Worm (Caenorhabditis elegans) whole organism, L1 larva: ENCODE measurements around the gene cyl-1.

Experiments
- C16A3.4 ChIP-seq: fragments of 150-350 bp; optimal IDR thresholded peaks from 2 replicates; lab custom pipeline; 2014; ENCODE audit warnings: missing biosample characterization, missing genetic modification characterization
- F16B12.6 ChIP-seq: fragments of 150-350 bp; optimal IDR thresholded peaks from 2 replicates; lab custom pipeline; 2014; ENCODE audit warnings: missing biosample characterization, missing genetic modification characterization
- Y116A8C.19 ChIP-seq: sonication (generic microtip); optimal IDR thresholded peaks from 2 replicates; lab custom pipeline; 2016; ENCODE audit warnings: missing compliant biosample characterization, missing genetic modification characterization, borderline replicate concordance
- aha-1 ChIP-seq: fragments of 150-350 bp; optimal IDR thresholded peaks from 2 replicates; lab custom pipeline; 2014; ENCODE audit warnings: missing biosample characterization, missing genetic modification characterization
- blmp-1 ChIP-seq: fragments of 150-350 bp; optimal IDR thresholded peaks from 2 replicates; lab custom pipeline; 2014; ENCODE audit warnings: missing biosample characterization, missing genetic modification characterization
- ceh-82 ChIP-seq, 3 experiments: fragments of 150-350 bp in 1 of 3; sonication (generic microtip) in 2 of 3; optimal IDR thresholded peaks; 2 replicates each; lab custom pipeline; 2014 to 2017; ENCODE audit warnings: missing biosample characterization in 3 of 3, missing genetic modification characterization in 3 of 3
- ces-1 ChIP-seq: fragments of 150-350 bp; optimal IDR thresholded peaks from 2 replicates; lab custom pipeline; 2014; ENCODE audit warnings: missing biosample characterization, missing genetic modification reagents, missing genetic modification characterization
- dpl-1 ChIP-seq, 3 experiments: fragments of 150-350 bp in 2 of 3; sonication (generic microtip) in 1 of 3; optimal IDR thresholded peaks; 2 replicates each; lab custom pipeline; 2014 to 2017; ENCODE audit warnings: missing biosample characterization in 3 of 3, missing genetic modification characterization in 3 of 3, missing genetic modification reagents in 3 of 3
- efl-1 ChIP-seq, 4 experiments: fragments of 150-350 bp; optimal IDR thresholded peaks in 3 of 4; peaks in 1 of 4; 1 replicate in 1 of 4; 2 replicates in 3 of 4; lab custom pipeline; 2014; ENCODE audit warnings: missing biosample characterization in 2 of 4, missing genetic modification characterization in 2 of 4, missing genetic modification reagents in 2 of 4
- efl-3 ChIP-seq: fragments of 200-800 bp; sonication (Bioruptor generic); optimal IDR thresholded peaks from 2 replicates; lab custom pipeline; 2018; ENCODE audit warnings: mild to moderate bottlenecking, missing genetic modification characterization, missing compliant biosample characterization
- egl-13 ChIP-seq: sonication (generic microtip); optimal IDR thresholded peaks from 2 replicates; lab custom pipeline; 2016; ENCODE audit warnings: missing genotype, missing genetic modification reagents, missing genetic modification characterization, missing compliant biosample characterization
- elt-2 ChIP-seq: sonication (generic microtip); optimal IDR thresholded peaks from 2 replicates; lab custom pipeline; 2016; ENCODE audit warnings: missing genetic modification characterization, mild to moderate bottlenecking, inconsistent platforms, missing compliant biosample characterization, missing genetic modification reagents
- elt-3 ChIP-seq, 6 experiments: fragments of 150-350 bp in 1 of 6; sonication (generic microtip); optimal IDR thresholded peaks; 2 replicates each; lab custom pipeline; 2017 to 2018; ENCODE audit warnings: missing biosample characterization in 6 of 6, missing genetic modification characterization in 6 of 6, inconsistent platforms in 1 of 6
- fkh-8 ChIP-seq: sonication (generic microtip); optimal IDR thresholded peaks from 2 replicates; lab custom pipeline; 2016; ENCODE audit warnings: mild to moderate bottlenecking, missing genetic modification characterization, missing compliant biosample characterization
- hlh-4 ChIP-seq: sonication (generic microtip); optimal IDR thresholded peaks from 2 replicates; lab custom pipeline; 2016; ENCODE audit warnings: mild to moderate bottlenecking, missing genetic modification characterization, missing compliant biosample characterization
- irx-1 ChIP-seq: sonication (generic microtip); optimal IDR thresholded peaks from 2 replicates; lab custom pipeline; 2016; ENCODE audit warnings: missing genetic modification characterization, missing compliant biosample characterization
- lin-13 ChIP-seq: fragments of 150-350 bp; optimal IDR thresholded peaks from 2 replicates; lab custom pipeline; 2014; ENCODE audit warnings: missing biosample characterization, missing genetic modification reagents, missing genetic modification characterization
- lin-14 ChIP-seq: fragments of 200-800 bp; sonication (Bioruptor generic); optimal IDR thresholded peaks from 2 replicates; lab custom pipeline; 2018; ENCODE audit warnings: mild to moderate bottlenecking, missing genetic modification characterization, moderate library complexity, missing compliant biosample characterization
- lin-15B ChIP-seq: fragments of 150-350 bp; sonication (generic microtip); optimal IDR thresholded peaks from 3 replicates; lab custom pipeline; 2014; ENCODE audit warnings: missing biosample characterization, missing genetic modification characterization
- lin-35 ChIP-seq, 2 experiments: fragments of 150-350 bp; optimal IDR thresholded peaks; 2 replicates each; lab custom pipeline; 2014; ENCODE audit warnings: missing biosample characterization in 2 of 2, missing genetic modification characterization in 2 of 2, missing genetic modification reagents in 2 of 2
- lin-39 ChIP-seq: fragments of 150-350 bp; optimal IDR thresholded peaks from 2 replicates; lab custom pipeline; 2014; ENCODE audit warnings: missing biosample characterization, missing genetic modification reagents, missing genetic modification characterization
- lir-3 ChIP-seq: sonication (generic microtip); optimal IDR thresholded peaks from 2 replicates; lab custom pipeline; 2016; ENCODE audit warnings: mild to moderate bottlenecking, missing genetic modification characterization, moderate library complexity, missing compliant biosample characterization; ENCODE audit not compliant: poor library complexity
- lsy-2 ChIP-seq, 2 experiments: fragments of 150-350 bp; optimal IDR thresholded peaks; 2 replicates each; lab custom pipeline; 2014; ENCODE audit warnings: missing biosample characterization in 2 of 2, missing genetic modification characterization in 2 of 2
- mdl-1 ChIP-seq, 2 experiments: fragments of 150-350 bp; optimal IDR thresholded peaks; 2 replicates each; lab custom pipeline; 2014 to 2017; ENCODE audit warnings: missing biosample characterization in 2 of 2, missing genetic modification characterization in 2 of 2, inconsistent platforms in 1 of 2
- mef-2 ChIP-seq: fragments of 150-350 bp; optimal IDR thresholded peaks from 2 replicates; lab custom pipeline; 2014; ENCODE audit warnings: missing biosample characterization, missing genetic modification characterization
- mep-1 ChIP-seq: fragments of 150-350 bp; optimal IDR thresholded peaks from 2 replicates; lab custom pipeline; 2014; ENCODE audit warnings: missing biosample characterization, missing genetic modification characterization
- nhr-12 ChIP-seq: sonication (generic microtip); optimal IDR thresholded peaks from 2 replicates; lab custom pipeline; 2017; ENCODE audit warnings: missing biosample characterization, missing genetic modification characterization
- nhr-19 ChIP-seq: fragments of 200-800 bp; sonication (Bioruptor generic); conservative IDR thresholded peaks from 2 replicates; pipeline ENCODE4 v1.3.6; 2022; ENCODE audit warnings: missing genetic modification characterization, missing compliant biosample characterization
- nhr-20 ChIP-seq: sonication (generic microtip); optimal IDR thresholded peaks from 2 replicates; lab custom pipeline; 2016; ENCODE audit warnings: mild to moderate bottlenecking, missing genetic modification characterization, missing compliant biosample characterization
- nhr-47 ChIP-seq: sonication (generic microtip); optimal IDR thresholded peaks from 2 replicates; lab custom pipeline; 2016; ENCODE audit warnings: mild to moderate bottlenecking, missing genetic modification characterization, moderate library complexity, missing compliant biosample characterization
- nhr-71 ChIP-seq: sonication (generic microtip); optimal IDR thresholded peaks from 2 replicates; lab custom pipeline; 2016; ENCODE audit warnings: mild to moderate bottlenecking, missing genetic modification characterization, moderate library complexity, missing compliant biosample characterization
- nhr-84 ChIP-seq: sonication (generic microtip); optimal IDR thresholded peaks from 2 replicates; lab custom pipeline; 2017; ENCODE audit warnings: missing biosample characterization, missing genetic modification characterization
- nhr-85 ChIP-seq: sonication (generic microtip); peaks from one replicate; lab custom pipeline; 2016; ENCODE audit warnings: missing genetic modification characterization, inconsistent platforms, missing compliant biosample characterization
- pax-3 ChIP-seq: fragments of 200-800 bp; sonication (Bioruptor generic); optimal IDR thresholded peaks from 2 replicates; lab custom pipeline; 2018; ENCODE audit warnings: mild to moderate bottlenecking, missing genetic modification characterization, moderate library complexity, missing compliant biosample characterization
- pqm-1 ChIP-seq: sonication (generic microtip); optimal IDR thresholded peaks from 3 replicates; lab custom pipeline; 2017; ENCODE audit warnings: missing biosample characterization, missing genetic modification characterization
- rnt-1 ChIP-seq: sonication (generic microtip); optimal IDR thresholded peaks from 2 replicates; lab custom pipeline; 2016; ENCODE audit warnings: mild to moderate bottlenecking, missing genetic modification characterization, moderate library complexity, missing compliant biosample characterization
- skn-1 ChIP-seq: fragments of 150-350 bp; optimal IDR thresholded peaks from 2 replicates; lab custom pipeline; 2014; ENCODE audit warnings: missing biosample characterization, missing genetic modification characterization
- snpc-4 ChIP-seq: fragments of 150-350 bp; optimal IDR thresholded peaks from 2 replicates; lab custom pipeline; 2014; ENCODE audit warnings: missing biosample characterization, missing genetic modification characterization
- snu-23 ChIP-seq: sonication (generic microtip); optimal IDR thresholded peaks from 2 replicates; lab custom pipeline; 2016; ENCODE audit warnings: missing genetic modification characterization, missing compliant biosample characterization
- sptf-1 ChIP-seq: fragments of 150-350 bp; optimal IDR thresholded peaks from 2 replicates; lab custom pipeline; 2014; ENCODE audit warnings: missing biosample characterization, missing genetic modification characterization
- swsn-7 ChIP-seq: sonication (generic microtip); optimal IDR thresholded peaks from 2 replicates; lab custom pipeline; 2016; ENCODE audit warnings: missing genetic modification characterization, missing compliant biosample characterization
- tbx-2 ChIP-seq: sonication (generic microtip); optimal IDR thresholded peaks from 2 replicates; lab custom pipeline; 2016; ENCODE audit warnings: missing genetic modification characterization, missing compliant biosample characterization
- unc-130 ChIP-seq: fragments of 150-350 bp; optimal IDR thresholded peaks from 2 replicates; lab custom pipeline; 2017; ENCODE audit warnings: missing biosample characterization, missing genetic modification characterization, inconsistent platforms
- unc-30 ChIP-seq: sonication (generic microtip); optimal IDR thresholded peaks from 2 replicates; lab custom pipeline; 2017; ENCODE audit warnings: missing biosample characterization, missing genetic modification characterization
- unc-86 ChIP-seq: sonication (generic microtip); optimal IDR thresholded peaks from 2 replicates; lab custom pipeline; 2016; ENCODE audit warnings: missing genetic modification characterization, missing compliant biosample characterization
- xbp-1 ChIP-seq: sonication (generic microtip); optimal IDR thresholded peaks from 2 replicates; lab custom pipeline; 2016; ENCODE audit warnings: missing genetic modification characterization, missing compliant biosample characterization

The cyl-1 gene

DNA sequence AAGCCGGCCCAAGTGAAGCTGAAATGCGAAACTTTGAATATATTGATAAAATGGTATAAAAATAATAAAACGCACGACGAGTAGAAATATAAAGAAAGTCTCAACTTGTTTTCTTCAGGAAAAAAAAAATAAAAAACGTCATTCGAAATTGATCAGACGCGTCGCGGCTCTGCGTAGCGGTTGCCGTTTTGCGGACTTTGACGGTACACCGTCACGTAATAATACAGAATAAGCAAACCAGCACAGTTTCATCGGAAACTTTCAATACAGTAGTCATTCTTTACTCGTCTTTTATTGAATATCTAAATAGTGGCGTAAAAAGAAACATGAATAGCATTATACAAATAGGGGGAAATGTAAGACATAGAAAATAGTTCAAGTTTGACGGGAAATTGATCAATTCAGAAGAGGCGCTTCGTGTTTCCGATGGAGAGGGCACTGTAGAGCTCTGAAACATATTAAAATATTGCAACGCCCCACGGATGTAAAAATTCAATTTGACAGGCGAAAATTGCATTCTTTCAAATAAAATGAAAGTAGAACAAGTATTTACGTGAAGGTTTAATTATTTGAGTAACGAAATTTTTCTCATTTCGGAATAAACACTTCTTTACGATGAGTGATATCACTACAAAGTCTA is at the start of gene cyl-1, which contains the start of gene C52E4.7:
TSS of gene cyl-1 (minus strand) at position 18 of the 640 bp plus-strand sequence.
TSS of gene C52E4.7 (plus strand) at position 590 of the 640 bp plus-strand sequence.
- TF ChIP-seq fkh-8 (tag; lab: Kevin White, UChicago) (peak; percentile 53), rnt-1 (tag; lab: Kevin White, UChicago) (peak; percentile 26), swsn-7 (tag; lab: Kevin White, UChicago) (peak; percentile 37), unc-130 (tag; lab: Kevin White, UChicago) (peak; percentile 41), F16B12.6 (tag; lab: Kevin White, UChicago) (peak; percentile 91), lin-13 (peak; percentile 46), snu-23 (GFP tag; lab: Kevin White, UChicago) (peak; percentile 63), ceh-82 (tag; optimal IDR thresholded peaks at IDR 0.05; lab: Kevin White, UChicago) (peak in 2 of 3 experiments; percentile 35 to 40), Y116A8C.19 (no peak), mdl-1 (tag; optimal IDR thresholded peaks at IDR 0.05; lab: Kevin White, UChicago) (peak in 1 of 2 experiments; percentile 48), egl-13 (tag; lab: Kevin White, UChicago) (no peak), nhr-47 (tag; lab: Kevin White, UChicago) (peak; percentile 50), lin-35 (GFP tag; optimal IDR thresholded peaks at IDR 0.05; lab: Kevin White, UChicago) (peak; percentile 69 to 81), unc-86 (no peak), unc-30 (no peak), ces-1 (GFP tag; lab: Kevin White, UChicago) (no peak), lin-15B (tag; lab: Kevin White, UChicago) (peak; percentile 57), pqm-1 (tag; lab: Kevin White, UChicago) (no peak), elt-2 (tag; lab: Kevin White, UChicago) (no peak), dpl-1 (GFP tag; optimal IDR thresholded peaks at IDR 0.05; lab: Kevin White, UChicago) (peak; percentile 46 to 73 (median 61)), sptf-1 (tag; lab: Kevin White, UChicago) (no peak), nhr-20 (tag; lab: Kevin White, UChicago) (peak; percentile 52), lsy-2 (tag; optimal IDR thresholded peaks at IDR 0.05; lab: Kevin White, UChicago) (peak; percentile 54 to 86), hlh-4 (tag; lab: Kevin White, UChicago) (no peak), tbx-2 (peak; percentile 34), lir-3 (tag; lab: Kevin White, UChicago) (no peak), efl-3 (GFP tag; lab: Kevin White, UChicago) (no peak), aha-1 (tag; lab: Kevin White, UChicago) (no peak), nhr-84 (tag; lab: Kevin White, UChicago) (no peak), irx-1 (no peak), skn-1 (peak; percentile 76), xbp-1 (tag; lab: Kevin White, UChicago) (peak; percentile 46), C16A3.4 (tag; lab: Kevin White, UChicago) (peak; percentile 50), nhr-71 (tag; lab: Kevin White, UChicago) (peak; percentile 71), mef-2 (tag; lab: Kevin White, UChicago) (no peak), nhr-19 (GFP tag; lab: Robert Waterston, UW) (0 out of 2 replicates have a peak, but pooled peaks have one; percentile 3), blmp-1 (tag; lab: Kevin White, UChicago) (peak; percentile 72), lin-14 (GFP tag; lab: Kevin White, UChicago) (peak; percentile 56), pax-3 (tag; lab: Kevin White, UChicago) (no peak), lin-39 (tag; lab: Kevin White, UChicago) (no peak), efl-1 (optimal IDR thresholded peaks at IDR 0.05; lab: Kevin White, UChicago) (peak; percentile 71 to 74), efl-1 (GFP tag; optimal IDR thresholded peaks at IDR 0.05 in 1 of 2; lab: Kevin White, UChicago) (peak; percentile 65 to 87), nhr-85 (tag; lab: Kevin White, UChicago) (peak; percentile 42), elt-3 (tag; optimal IDR thresholded peaks at IDR 0.05; lab: Kevin White, UChicago) (peak in 1 of 6 experiments; percentile 44), mep-1 (peak; percentile 80), nhr-12 (no peak), snpc-4 (tag; lab: Kevin White, UChicago) (peak; percentile 59)
